Fruit fly (Drosophila melanogaster) Kc167 (cell line): ENCODE data around the gene CG2201.

Source experiments
- Sin3A ChIP-seq: fragments of >200 bp; optimal IDR thresholded peaks from 2 replicates; lab custom pipeline; 2018; ENCODE audit warnings: missing external identifiers
- h ChIP-seq: fragments of >200 bp; optimal IDR thresholded peaks from 3 replicates; lab custom pipeline; 2018; ENCODE audit warnings: missing external identifiers
- insv ChIP-seq: fragments of >200 bp; optimal IDR thresholded peaks from 3 replicates; lab custom pipeline; 2018; ENCODE audit warnings: missing external identifiers

- TF ChIP-seq insv (lab: Kevin White, UChicago) (no peak), Sin3A (lab: Kevin White, UChicago) (no peak), h (lab: Kevin White, UChicago) (no peak)
These were observed 6.6 kb upstream of the CG2201 start for dm6 chr2L:21630563-21630817.
